Fruit fly (Drosophila melanogaster): Measurements from ENCODE around the gene zfh1.

- TF ChIP-seq pan (optimal IDR thresholded peaks at IDR 0.05) (no peak), pan (GFP tag; optimal IDR thresholded peaks at IDR 0.05 in 1 of 2, IDR thresholded peaks at IDR 0.05 in 1 of 2) (no peak), Bgb (GFP tag; IDR thresholded peaks at IDR 0.05; ENCODE audit: partially characterized antibody) (no peak)
Observed at dm6 chr3R:30792959-30793358, 27.2 kb downstream of the zfh1 start.
